Worm (Caenorhabditis elegans) whole organism, L1 larva: ENCODE data around the gene ceh-87.

Source experiments
- Y116A8C.19 ChIP-seq: sonication (generic microtip); optimal IDR thresholded peaks from 2 replicates; lab custom pipeline; 2016; ENCODE audit warnings: missing compliant biosample characterization, missing genetic modification characterization, borderline replicate concordance
- aly-2 ChIP-seq: fragments of 150-350 bp; optimal IDR thresholded peaks from 2 replicates; lab custom pipeline; 2014; ENCODE audit warnings: missing biosample characterization, missing genetic modification characterization
- blmp-1 ChIP-seq: fragments of 150-350 bp; optimal IDR thresholded peaks from 2 replicates; lab custom pipeline; 2014; ENCODE audit warnings: missing biosample characterization, missing genetic modification characterization
- ceh-88 ChIP-seq: fragments of 200-800 bp; sonication (Bioruptor generic); IDR thresholded peaks from 2 replicates; pipeline ENCODE4 v1.3.6; 2022; ENCODE audit warnings: missing genetic modification characterization, missing compliant biosample characterization
- ces-1 ChIP-seq: fragments of 150-350 bp; optimal IDR thresholded peaks from 2 replicates; lab custom pipeline; 2014; ENCODE audit warnings: missing biosample characterization, missing genetic modification reagents, missing genetic modification characterization
- efl-1 ChIP-seq, 4 experiments: fragments of 150-350 bp; optimal IDR thresholded peaks in 3 of 4; peaks in 1 of 4; 1 replicate in 1 of 4; 2 replicates in 3 of 4; lab custom pipeline; 2014; ENCODE audit warnings: missing biosample characterization in 2 of 4, missing genetic modification characterization in 2 of 4, missing genetic modification reagents in 2 of 4
- elt-2 ChIP-seq: sonication (generic microtip); optimal IDR thresholded peaks from 2 replicates; lab custom pipeline; 2016; ENCODE audit warnings: missing genetic modification characterization, mild to moderate bottlenecking, inconsistent platforms, missing compliant biosample characterization, missing genetic modification reagents
- elt-3 ChIP-seq, 6 experiments: fragments of 150-350 bp in 1 of 6; sonication (generic microtip); optimal IDR thresholded peaks; 2 replicates each; lab custom pipeline; 2017 to 2018; ENCODE audit warnings: missing biosample characterization in 6 of 6, missing genetic modification characterization in 6 of 6, inconsistent platforms in 1 of 6
- fkh-8 ChIP-seq: sonication (generic microtip); optimal IDR thresholded peaks from 2 replicates; lab custom pipeline; 2016; ENCODE audit warnings: mild to moderate bottlenecking, missing genetic modification characterization, missing compliant biosample characterization
- fos-1 ChIP-seq: fragments of 150-350 bp; optimal IDR thresholded peaks from 2 replicates; lab custom pipeline; 2014; ENCODE audit warnings: missing biosample characterization, missing genetic modification characterization
- grh-1 ChIP-seq: fragments of 200-800 bp; sonication (Bioruptor generic); IDR thresholded peaks from 2 replicates; pipeline ENCODE4 v1.3.6; 2022; ENCODE audit warnings: missing genetic modification reagents, missing genetic modification characterization, missing compliant biosample characterization
- hlh-4 ChIP-seq: sonication (generic microtip); optimal IDR thresholded peaks from 2 replicates; lab custom pipeline; 2016; ENCODE audit warnings: mild to moderate bottlenecking, missing genetic modification characterization, missing compliant biosample characterization
- irx-1 ChIP-seq: sonication (generic microtip); optimal IDR thresholded peaks from 2 replicates; lab custom pipeline; 2016; ENCODE audit warnings: missing genetic modification characterization, missing compliant biosample characterization
- jun-1 ChIP-seq: fragments of 150-350 bp; optimal IDR thresholded peaks from 2 replicates; lab custom pipeline; 2014; ENCODE audit warnings: missing biosample characterization, missing genetic modification reagents, missing genetic modification characterization
- lin-13 ChIP-seq: fragments of 150-350 bp; optimal IDR thresholded peaks from 2 replicates; lab custom pipeline; 2014; ENCODE audit warnings: missing biosample characterization, missing genetic modification reagents, missing genetic modification characterization
- lin-14 ChIP-seq: fragments of 200-800 bp; sonication (Bioruptor generic); optimal IDR thresholded peaks from 2 replicates; lab custom pipeline; 2018; ENCODE audit warnings: mild to moderate bottlenecking, missing genetic modification characterization, moderate library complexity, missing compliant biosample characterization
- lin-35 ChIP-seq, 2 experiments: fragments of 150-350 bp; optimal IDR thresholded peaks; 2 replicates each; lab custom pipeline; 2014; ENCODE audit warnings: missing biosample characterization in 2 of 2, missing genetic modification characterization in 2 of 2, missing genetic modification reagents in 2 of 2
- lin-39 ChIP-seq: fragments of 150-350 bp; optimal IDR thresholded peaks from 2 replicates; lab custom pipeline; 2014; ENCODE audit warnings: missing biosample characterization, missing genetic modification reagents, missing genetic modification characterization
- mab-9 ChIP-seq: fragments of 200-800 bp; sonication (Bioruptor generic); IDR thresholded peaks from 2 replicates; pipeline ENCODE4 v1.3.6; 2022; ENCODE audit warnings: missing genetic modification reagents, missing genetic modification characterization, missing compliant biosample characterization
- mdl-1 ChIP-seq, 2 experiments: fragments of 150-350 bp; optimal IDR thresholded peaks; 2 replicates each; lab custom pipeline; 2014 to 2017; ENCODE audit warnings: missing biosample characterization in 2 of 2, missing genetic modification characterization in 2 of 2, inconsistent platforms in 1 of 2
- nhr-11 ChIP-seq: fragments of 150-350 bp; optimal IDR thresholded peaks from 2 replicates; lab custom pipeline; 2014; ENCODE audit warnings: missing biosample characterization, missing genetic modification characterization
- nhr-12 ChIP-seq: sonication (generic microtip); optimal IDR thresholded peaks from 2 replicates; lab custom pipeline; 2017; ENCODE audit warnings: missing biosample characterization, missing genetic modification characterization
- nhr-20 ChIP-seq: sonication (generic microtip); optimal IDR thresholded peaks from 2 replicates; lab custom pipeline; 2016; ENCODE audit warnings: mild to moderate bottlenecking, missing genetic modification characterization, missing compliant biosample characterization
- nhr-237 ChIP-seq: fragments of 150-350 bp; optimal IDR thresholded peaks from 2 replicates; lab custom pipeline; 2014; ENCODE audit warnings: missing biosample characterization, missing genetic modification characterization
- nhr-47 ChIP-seq: sonication (generic microtip); optimal IDR thresholded peaks from 2 replicates; lab custom pipeline; 2016; ENCODE audit warnings: mild to moderate bottlenecking, missing genetic modification characterization, moderate library complexity, missing compliant biosample characterization
- nhr-71 ChIP-seq: sonication (generic microtip); optimal IDR thresholded peaks from 2 replicates; lab custom pipeline; 2016; ENCODE audit warnings: mild to moderate bottlenecking, missing genetic modification characterization, moderate library complexity, missing compliant biosample characterization
- nhr-85 ChIP-seq: sonication (generic microtip); peaks from one replicate; lab custom pipeline; 2016; ENCODE audit warnings: missing genetic modification characterization, inconsistent platforms, missing compliant biosample characterization
- nhr-90 ChIP-seq: sonication (generic microtip); optimal IDR thresholded peaks from 2 replicates; lab custom pipeline; 2016; ENCODE audit warnings: mild to moderate bottlenecking, missing genetic modification characterization, missing compliant biosample characterization; ENCODE audit not compliant: poor library complexity
- rnt-1 ChIP-seq: sonication (generic microtip); optimal IDR thresholded peaks from 2 replicates; lab custom pipeline; 2016; ENCODE audit warnings: mild to moderate bottlenecking, missing genetic modification characterization, moderate library complexity, missing compliant biosample characterization
- snu-23 ChIP-seq: sonication (generic microtip); optimal IDR thresholded peaks from 2 replicates; lab custom pipeline; 2016; ENCODE audit warnings: missing genetic modification characterization, missing compliant biosample characterization
- sox-4 ChIP-seq: sonication (generic microtip); optimal IDR thresholded peaks from 2 replicates; lab custom pipeline; 2016; ENCODE audit warnings: missing genetic modification characterization, missing compliant biosample characterization
- sptf-1 ChIP-seq: fragments of 150-350 bp; optimal IDR thresholded peaks from 2 replicates; lab custom pipeline; 2014; ENCODE audit warnings: missing biosample characterization, missing genetic modification characterization
- tlp-1 ChIP-seq: fragments of 150-350 bp; optimal IDR thresholded peaks from 2 replicates; lab custom pipeline; 2014; ENCODE audit warnings: missing biosample characterization, missing genetic modification characterization
- xbp-1 ChIP-seq: sonication (generic microtip); optimal IDR thresholded peaks from 2 replicates; lab custom pipeline; 2016; ENCODE audit warnings: missing genetic modification characterization, missing compliant biosample characterization
- ztf-11 ChIP-seq, 2 experiments: sonication (generic microtip); optimal IDR thresholded peaks; 2 replicates each; lab custom pipeline; 2016 to 2017; ENCODE audit warnings: missing genetic modification characterization in 2 of 2, missing biosample characterization in 1 of 2, missing compliant biosample characterization in 1 of 2

ceh-87 gene

DNA sequence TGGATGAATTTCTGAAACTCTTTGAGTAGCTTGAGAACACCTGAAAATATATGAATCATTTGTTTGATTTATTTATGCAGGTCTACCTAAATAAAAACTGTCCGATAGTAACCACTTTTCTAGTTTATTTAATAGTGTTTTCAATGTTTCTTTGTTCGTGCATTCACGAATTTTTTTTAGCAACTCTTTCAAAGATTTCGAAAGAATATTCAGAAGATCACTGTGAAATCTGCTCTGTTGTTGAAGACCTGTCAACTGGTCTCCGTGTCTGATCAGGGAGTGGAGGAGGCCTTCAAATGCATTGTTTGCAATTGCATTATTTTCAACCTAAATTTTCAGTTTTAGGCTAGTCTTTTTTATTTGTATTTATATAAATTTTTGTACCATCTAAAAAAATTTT lies 25.8 kb upstream of the ceh-87 start, which contains the start of gene T05A8.1:
Gene T05A8.1 (minus strand): TSS at position 101 of the 400 bp plus-strand sequence.
- TF ChIP-seq nhr-237 (tag; lab: Kevin White, UChicago) (no peak), efl-1 (optimal IDR thresholded peaks at IDR 0.05; lab: Kevin White, UChicago) (no peak), efl-1 (GFP tag; optimal IDR thresholded peaks at IDR 0.05 in 1 of 2; lab: Kevin White, UChicago) (no peak), Y116A8C.19 (tag; lab: Kevin White, UChicago) (no peak), nhr-11 (no peak), elt-2 (no peak), ztf-11 (tag; optimal IDR thresholded peaks at IDR 0.05; lab: Kevin White, UChicago) (no peak), mab-9 (no peak), xbp-1 (tag; lab: Kevin White, UChicago) (no peak), blmp-1 (tag; lab: Kevin White, UChicago) (no peak), lin-39 (tag; lab: Kevin White, UChicago) (no peak), lin-13 (GFP tag; lab: Kevin White, UChicago) (no peak)
- TF ChIP-seq, all 84 proteins: peak for 0

DNA sequence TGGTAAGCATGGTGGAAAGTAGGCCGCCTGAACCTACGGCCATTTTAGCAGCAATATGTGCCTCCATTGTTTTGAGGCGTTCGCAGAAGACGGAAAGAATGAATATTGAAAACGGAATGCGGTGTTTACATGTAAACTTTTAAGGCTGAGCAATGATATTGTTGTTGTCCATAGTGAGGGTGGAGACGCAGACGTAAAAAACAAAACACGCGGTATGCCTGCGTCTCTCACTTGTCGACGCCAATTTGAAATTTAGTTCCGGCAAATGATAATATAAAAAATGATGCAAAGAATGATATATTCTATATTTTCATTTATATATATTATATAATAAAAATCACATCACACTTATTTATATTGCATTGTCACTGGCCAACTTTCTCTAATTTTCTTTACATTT lies 23.8 kb upstream of the ceh-87 start, which contains the start of gene Y47G7B.2:
Gene Y47G7B.2 (minus strand): TSS at position 143 of the 400 bp plus-strand sequence.
- peak; percentile 29 for TF ChIP-seq rnt-1 (tag; lab: Kevin White, UChicago)
- no peak for TF ChIP-seq nhr-12 (tag; lab: Kevin White, UChicago)
- TF ChIP-seq nhr-20 = peak; percentile 7
- peak; percentile 29 to 64 for TF ChIP-seq efl-1 (optimal IDR thresholded peaks at IDR 0.05; lab: Kevin White, UChicago)
- no peak for TF ChIP-seq efl-1 (GFP tag; optimal IDR thresholded peaks at IDR 0.05 in 1 of 2; lab: Kevin White, UChicago)
- TF ChIP-seq lin-35 (GFP tag; optimal IDR thresholded peaks at IDR 0.05; lab: Kevin White, UChicago) = peak in 1 of 2 experiments; percentile 34
- TF ChIP-seq sox-4 (tag; lab: Kevin White, UChicago) = no peak
- no peak for TF ChIP-seq aly-2
- TF ChIP-seq mdl-1 (tag; optimal IDR thresholded peaks at IDR 0.05; lab: Kevin White, UChicago) = peak in 1 of 2 experiments; percentile 8
- TF ChIP-seq nhr-71 (tag; lab: Kevin White, UChicago) = peak; percentile 42
- peak; percentile 55 for TF ChIP-seq fkh-8 (tag; lab: Kevin White, UChicago)
- TF ChIP-seq nhr-47 = peak; percentile 23
- TF ChIP-seq lin-14 (GFP tag; lab: Kevin White, UChicago) = peak; percentile 66
- TF ChIP-seq elt-2 = no peak
- no peak for TF ChIP-seq sptf-1 (tag; lab: Kevin White, UChicago)

DNA sequence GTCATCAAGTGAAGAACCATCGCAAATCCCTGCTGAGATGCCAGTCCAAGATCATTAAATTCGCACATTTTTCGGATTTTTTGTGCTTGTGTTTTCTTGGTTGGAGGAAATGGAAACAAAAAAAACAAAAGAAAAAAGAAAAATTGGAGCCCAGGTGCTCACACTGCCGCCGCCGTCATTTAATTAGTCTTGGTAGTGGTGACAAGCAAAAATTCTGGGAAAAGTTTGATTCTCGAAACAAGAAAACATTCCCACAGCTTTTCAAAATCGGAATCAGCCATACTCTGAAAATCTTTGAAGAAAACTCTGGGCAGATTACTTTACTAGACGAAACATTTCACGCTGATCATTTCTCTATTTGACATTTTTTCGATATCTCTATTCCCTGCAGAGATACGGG lies 21.1 kb upstream of the ceh-87 start, which contains the start of gene srh-128:
Gene srh-128 (minus strand): TSS at position 101 of the 400 bp plus-strand sequence.
- TF ChIP-seq efl-1 (optimal IDR thresholded peaks at IDR 0.05; lab: Kevin White, UChicago) (no peak), efl-1 (GFP tag; optimal IDR thresholded peaks at IDR 0.05 in 1 of 2; lab: Kevin White, UChicago) (no peak), snu-23 (GFP tag; lab: Kevin White, UChicago) (no peak), elt-3 (tag; optimal IDR thresholded peaks at IDR 0.05; lab: Kevin White, UChicago) (no peak), ceh-88 (GFP tag; lab: Robert Waterston, UW) (no peak), lin-13 (GFP tag; lab: Kevin White, UChicago) (no peak), irx-1 (no peak), hlh-4 (no peak)

DNA sequence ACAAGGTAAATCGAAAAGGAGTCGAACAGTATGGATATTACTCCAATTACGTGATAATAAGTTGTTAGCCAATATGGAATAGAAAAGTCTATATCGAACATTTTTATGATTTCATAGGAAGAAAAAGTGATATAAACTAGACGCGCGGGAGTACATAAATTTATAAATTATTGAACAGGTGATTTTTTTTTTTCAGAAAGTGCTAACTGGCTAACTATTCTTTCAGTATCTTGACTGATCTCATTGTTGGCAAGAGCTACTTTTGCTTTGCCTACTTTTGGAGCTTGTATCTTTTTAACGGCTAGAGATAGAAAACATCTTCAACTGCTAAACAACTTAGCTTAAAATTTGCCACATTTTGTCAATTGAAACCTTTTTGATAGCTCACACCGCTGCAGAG lies 18.6 kb upstream of the ceh-87 start, which contains the start of gene sri-60:
Gene sri-60 (minus strand): TSS at position 101 of the 400 bp plus-strand sequence.
- no peak for TF ChIP-seq grh-1 (GFP tag; lab: Robert Waterston, UW)
- TF ChIP-seq tlp-1 (tag; lab: Kevin White, UChicago) = no peak
- TF ChIP-seq ces-1 = no peak
- TF ChIP-seq nhr-85 (tag; lab: Kevin White, UChicago) = no peak
- no peak for TF ChIP-seq jun-1 (tag; lab: Kevin White, UChicago)
- TF ChIP-seq fos-1 (tag; lab: Kevin White, UChicago) = no peak
- no peak for TF ChIP-seq nhr-90 (tag; lab: Kevin White, UChicago)
- TF ChIP-seq nhr-237 (tag; lab: Kevin White, UChicago) = no peak
